Worm (Caenorhabditis elegans): ENCODE measurements around the gene grsp-4.

- TF ChIP-seq pha-4 (tag; optimal IDR thresholded peaks at IDR 0.05) (no peak), unc-39 (tag; optimal IDR thresholded peaks at IDR 0.05) (no peak), sptf-1 (tag; optimal IDR thresholded peaks at IDR 0.05) (no peak), elt-1 (tag; optimal IDR thresholded peaks at IDR 0.05; ENCODE audit: borderline replicate concordance, insufficient read depth) (no peak), ces-1 (GFP tag; optimal IDR thresholded peaks at IDR 0.05) (no peak), lsy-2 (tag; optimal IDR thresholded peaks at IDR 0.05) (no peak), unc-62 (GFP tag; optimal IDR thresholded peaks at IDR 0.05) (no peak), nhr-2 (tag; optimal IDR thresholded peaks at IDR 0.05) (no peak), zip-8 (tag; optimal IDR thresholded peaks at IDR 0.05) (no peak), nhr-237 (tag; optimal IDR thresholded peaks at IDR 0.05) (no peak), nhr-76 (tag; optimal IDR thresholded peaks at IDR 0.05) (no peak)
Measured at ce11 chrV:7634657-7635056, 9.9 kb downstream of the grsp-4 start, which contains the start of gene srd-31.

Data from whole organism, mixed stage, embryonic.